Fruit fly (Drosophila melanogaster) whole organism, adult: Measurements from ENCODE around the gene Rab7.

Experiments used
- CG11617 ChIP-seq: fragments of 200-800 bp; sonication (Bioruptor generic); optimal IDR thresholded peaks from 2 replicates; lab custom pipeline; 2017; ENCODE audit warnings: mild to moderate bottlenecking, missing biosample characterization, missing genetic modification reagents, missing genetic modification characterization
- CG12768 ChIP-seq: fragments of 200-800 bp; sonication (Bioruptor generic); optimal IDR thresholded peaks from 2 replicates; lab custom pipeline; 2017; ENCODE audit warnings: missing biosample characterization, missing genetic modification characterization, mild to moderate bottlenecking, moderate library complexity, missing genetic modification reagents
- CG14711 ChIP-seq: fragments of 200-800 bp; sonication (Bioruptor generic); optimal IDR thresholded peaks from 2 replicates; lab custom pipeline; 2018; ENCODE audit warnings: missing biosample characterization, mild to moderate bottlenecking, missing genetic modification characterization, moderate library complexity
- CG1620 ChIP-seq: fragments of 200-800 bp; sonication (Bioruptor generic); optimal IDR thresholded peaks from 2 replicates; lab custom pipeline; 2016; ENCODE audit warnings: missing biosample characterization, missing genetic modification characterization
- CG33017 ChIP-seq: fragments of 200-800 bp; sonication (Bioruptor generic); optimal IDR thresholded peaks from 2 replicates; lab custom pipeline; 2018; ENCODE audit warnings: missing biosample characterization, mild to moderate bottlenecking, missing genetic modification characterization, moderate library complexity
- CG5204 ChIP-seq: fragments of 200-800 bp; sonication (Bioruptor generic); optimal IDR thresholded peaks from 2 replicates; lab custom pipeline; 2016; ENCODE audit warnings: missing biosample characterization, missing genetic modification characterization
- CG7045 ChIP-seq: fragments of 200-800 bp; sonication (Bioruptor generic); optimal IDR thresholded peaks from 2 replicates; lab custom pipeline; 2017; ENCODE audit warnings: missing biosample characterization, mild to moderate bottlenecking, missing genetic modification characterization
- CG7101 ChIP-seq: fragments of 200-800 bp; sonication (Bioruptor generic); optimal IDR thresholded peaks from 2 replicates; lab custom pipeline; 2018; ENCODE audit warnings: missing biosample characterization, mild to moderate bottlenecking, missing genetic modification characterization, moderate library complexity
- Clk ChIP-seq: fragments of 200-800 bp; sonication (Bioruptor generic); optimal IDR thresholded peaks from 2 replicates; lab custom pipeline; 2017; ENCODE audit warnings: missing biosample characterization, missing genetic modification characterization
- Crg-1 ChIP-seq: fragments of 200-800 bp; sonication (Bioruptor generic); optimal IDR thresholded peaks from 2 replicates; lab custom pipeline; 2016; ENCODE audit warnings: missing biosample characterization, missing genetic modification characterization
- Hr96 ChIP-seq: fragments of 200-800 bp; sonication (Bioruptor generic); optimal IDR thresholded peaks from 2 replicates; lab custom pipeline; 2016; ENCODE audit warnings: missing biosample characterization, missing genetic modification characterization
- Mnt ChIP-seq: fragments of 200-800 bp; sonication (Bioruptor generic); optimal IDR thresholded peaks from 2 replicates; lab custom pipeline; 2016; ENCODE audit warnings: missing biosample characterization, mild to moderate bottlenecking, missing genetic modification characterization
- bab1 ChIP-seq: fragments of 200-800 bp; sonication (Bioruptor generic); optimal IDR thresholded peaks from 3 replicates; lab custom pipeline; 2019; ENCODE audit warnings: missing biosample characterization, mild to moderate bottlenecking, missing genetic modification characterization, moderate library complexity
- cic ChIP-seq: fragments of 200-800 bp; sonication (Bioruptor generic); optimal IDR thresholded peaks from 2 replicates; lab custom pipeline; 2017; ENCODE audit warnings: missing biosample characterization, mild to moderate bottlenecking, missing genetic modification characterization, moderate library complexity
- cnc ChIP-seq, 2 experiments: fragments of >200 bp; optimal IDR thresholded peaks; 2 replicates each; lab custom pipeline; 2017
- kay ChIP-seq: fragments of 200-800 bp; sonication (Bioruptor generic); peaks from one replicate; lab custom pipeline; 2016; ENCODE audit warnings: missing biosample characterization, missing genetic modification characterization, borderline replicate concordance
- ovo ChIP-seq: fragments of 200-800 bp; sonication (Bioruptor generic); optimal IDR thresholded peaks from 2 replicates; lab custom pipeline; 2016; ENCODE audit warnings: missing biosample characterization, missing genetic modification characterization
- pad ChIP-seq: fragments of 200-800 bp; sonication (Bioruptor generic); optimal IDR thresholded peaks from 3 replicates; lab custom pipeline; 2017; ENCODE audit warnings: missing biosample characterization, missing genetic modification characterization, mild to moderate bottlenecking, moderate library complexity, missing genetic modification reagents
- tj ChIP-seq: fragments of 200-800 bp; sonication (Bioruptor generic); optimal IDR thresholded peaks from 3 replicates; lab custom pipeline; 2017; ENCODE audit warnings: missing biosample characterization, mild to moderate bottlenecking, missing genetic modification characterization, moderate library complexity
- toe ChIP-seq: fragments of 200-800 bp; sonication (Bioruptor generic); optimal IDR thresholded peaks from 2 replicates; lab custom pipeline; 2016; ENCODE audit warnings: missing biosample characterization, missing genetic modification characterization

Rab7 gene

DNA sequence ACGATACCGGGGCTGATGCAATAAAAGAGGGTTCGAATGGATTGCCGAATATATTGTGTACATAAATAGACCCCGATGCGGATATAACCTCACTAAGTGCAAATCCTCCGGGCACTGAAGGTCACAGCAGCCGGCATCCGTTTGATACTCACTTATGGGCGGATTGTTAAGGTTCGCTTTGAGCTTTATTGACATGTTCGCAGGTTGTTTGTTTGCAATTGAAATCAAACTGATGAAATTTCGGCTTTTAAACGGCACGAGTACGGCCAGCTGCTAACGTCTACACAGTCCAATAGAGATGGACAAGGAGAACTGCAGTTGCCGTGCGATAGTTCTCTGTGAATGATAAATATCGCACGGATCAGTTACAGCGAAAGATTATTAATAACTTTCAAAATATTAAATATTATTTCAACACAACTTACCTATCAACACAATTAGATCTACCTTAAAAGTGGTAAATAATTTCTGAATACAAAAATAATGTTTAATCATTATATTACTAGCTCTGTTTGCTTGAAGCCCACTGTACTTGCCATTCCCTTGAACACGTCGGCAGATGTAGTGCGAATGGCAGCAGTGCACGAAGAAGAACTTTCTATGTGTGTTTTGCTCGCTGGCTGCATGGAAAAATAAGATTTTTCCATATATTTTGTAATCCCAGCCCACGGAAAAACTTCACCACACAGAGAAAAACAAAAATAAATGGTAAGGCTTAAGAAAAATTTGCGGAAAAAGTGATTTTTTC is 34.5 kb upstream of the Rab7 start, which contains the start of the genes GluProRS and AP-1sigma:
TSS of gene GluProRS (minus strand) at position 301 of the 748 bp plus-strand sequence.
TSS of gene AP-1sigma (plus strand) at position 561 of the 748 bp plus-strand sequence.
- TF ChIP-seq tj (GFP tag; lab: Kevin White, UChicago) (peak; percentile 63), CG1620 (GFP tag; lab: Kevin White, UChicago) (peak; percentile 91), CG14711 (peak; percentile 85), CG33017 (tag; lab: Kevin White, UChicago) (peak; percentile 73), pad (peak; percentile 72), ovo (GFP tag; lab: Kevin White, UChicago) (peak; percentile 81), CG5204 (peak; percentile 91), CG11617 (GFP tag; lab: Kevin White, UChicago) (peak; percentile 83), Hr96 (peak; percentile 79), Crg-1 (GFP tag; lab: Kevin White, UChicago) (peak; percentile 84), CG12768 (GFP tag; lab: Kevin White, UChicago) (peak; percentile 82), bab1 (GFP tag; lab: Kevin White, UChicago) (peak; percentile 89), cnc (optimal IDR thresholded peaks at IDR 0.05; lab: Kevin White, UChicago) (no peak), cic (GFP tag; lab: Kevin White, UChicago) (peak; percentile 45), CG7045 (peak; percentile 83), kay (GFP tag; lab: Kevin White, UChicago) (no peak), toe (GFP tag; lab: Kevin White, UChicago) (peak; percentile 93), CG7101 (peak; percentile 88), Mnt (GFP tag; lab: Kevin White, UChicago) (peak; percentile 88), Clk (GFP tag; lab: Kevin White, UChicago) (peak; percentile 83)

- TF ChIP-seq CG33017 (tag; lab: Kevin White, UChicago), result no peak
- TF ChIP-seq pad, result no peak
- TF ChIP-seq Crg-1 (GFP tag; lab: Kevin White, UChicago), result no peak
- no peak for TF ChIP-seq cic (GFP tag; lab: Kevin White, UChicago)
- no peak for TF ChIP-seq kay (GFP tag; lab: Kevin White, UChicago)
- TF ChIP-seq CG7101, result no peak
- TF ChIP-seq Mnt (GFP tag; lab: Kevin White, UChicago), result no peak
- TF ChIP-seq CG7045, result no peak
- TF ChIP-seq CG1620 (GFP tag; lab: Kevin White, UChicago), result no peak
- no peak for TF ChIP-seq CG12768 (GFP tag; lab: Kevin White, UChicago)
- TF ChIP-seq CG5204, result no peak
- TF ChIP-seq tj (GFP tag; lab: Kevin White, UChicago), result no peak
- no peak for TF ChIP-seq bab1 (GFP tag; lab: Kevin White, UChicago)
- no peak for TF ChIP-seq CG14711
- no peak for TF ChIP-seq Clk (GFP tag; lab: Kevin White, UChicago)
- TF ChIP-seq Hr96, result no peak
- TF ChIP-seq cnc (optimal IDR thresholded peaks at IDR 0.05; lab: Kevin White, UChicago), result no peak
- no peak for TF ChIP-seq toe (GFP tag; lab: Kevin White, UChicago)
Measured at dm6 chr3R:23960865-23961264, 31.9 kb upstream of the Rab7 start.

- TF ChIP-seq CG14711 (no peak), cnc (optimal IDR thresholded peaks at IDR 0.05; lab: Kevin White, UChicago) (no peak), Hr96 (peak; percentile 9), pad (peak; percentile 71), tj (GFP tag; lab: Kevin White, UChicago) (no peak), CG7045 (peak; percentile 20)
Measured at dm6 chr3R:23962781-23963222, 30.0 kb upstream of the Rab7 start, which contains the start of gene CG31140. Gene CG31140, plus strand, starts transcription at chr3R:23963180.

- no peak for TF ChIP-seq Crg-1 (GFP tag; lab: Kevin White, UChicago)
- TF ChIP-seq cnc (optimal IDR thresholded peaks at IDR 0.05; lab: Kevin White, UChicago), result no peak
Measured at dm6 chr3R:23964913-23965718, 27.7 kb upstream of the Rab7 start.

dm6 chr3R:23969449-23969848 is 23.4 kb upstream of the Rab7 start:
- TF ChIP-seq CG1620 (GFP tag; lab: Kevin White, UChicago), result no peak
- TF ChIP-seq Crg-1 (GFP tag; lab: Kevin White, UChicago), result no peak
- no peak for TF ChIP-seq tj (GFP tag; lab: Kevin White, UChicago)
- TF ChIP-seq Clk (GFP tag; lab: Kevin White, UChicago), result no peak
- TF ChIP-seq kay (GFP tag; lab: Kevin White, UChicago), result no peak
- TF ChIP-seq CG7045, result no peak
- TF ChIP-seq CG14711, result no peak
- TF ChIP-seq CG5204, result no peak
- TF ChIP-seq CG11617 (GFP tag; lab: Kevin White, UChicago), result no peak
- no peak for TF ChIP-seq bab1 (GFP tag; lab: Kevin White, UChicago)
- TF ChIP-seq Mnt (GFP tag; lab: Kevin White, UChicago), result no peak
- TF ChIP-seq CG7101, result no peak
- TF ChIP-seq cic (GFP tag; lab: Kevin White, UChicago), result no peak
- no peak for TF ChIP-seq Hr96
- no peak for TF ChIP-seq toe (GFP tag; lab: Kevin White, UChicago)
- no peak for TF ChIP-seq cnc (optimal IDR thresholded peaks at IDR 0.05; lab: Kevin White, UChicago)
- no peak for TF ChIP-seq ovo (GFP tag; lab: Kevin White, UChicago)
- TF ChIP-seq pad, result no peak
